Worm (Caenorhabditis elegans) whole organism, L1 larva: Measurements from ENCODE around the gene F20D6.12.

ENCODE experiments used
- C16A3.4 ChIP-seq: fragments of 150-350 bp; optimal IDR thresholded peaks from 2 replicates; lab custom pipeline; 2014; ENCODE audit warnings: missing biosample characterization, missing genetic modification characterization
- Y116A8C.19 ChIP-seq: sonication (generic microtip); optimal IDR thresholded peaks from 2 replicates; lab custom pipeline; 2016; ENCODE audit warnings: missing compliant biosample characterization, missing genetic modification characterization, borderline replicate concordance
- aha-1 ChIP-seq: fragments of 150-350 bp; optimal IDR thresholded peaks from 2 replicates; lab custom pipeline; 2014; ENCODE audit warnings: missing biosample characterization, missing genetic modification characterization
- aly-2 ChIP-seq: fragments of 150-350 bp; optimal IDR thresholded peaks from 2 replicates; lab custom pipeline; 2014; ENCODE audit warnings: missing biosample characterization, missing genetic modification characterization
- blmp-1 ChIP-seq: fragments of 150-350 bp; optimal IDR thresholded peaks from 2 replicates; lab custom pipeline; 2014; ENCODE audit warnings: missing biosample characterization, missing genetic modification characterization
- ceh-63 ChIP-seq: fragments of 200-800 bp; sonication (Bioruptor generic); optimal IDR thresholded peaks from 2 replicates; lab custom pipeline; 2018; ENCODE audit warnings: mild to moderate bottlenecking, missing genetic modification characterization, missing compliant biosample characterization
- ceh-8 ChIP-seq: fragments of 200-800 bp; sonication (Bioruptor generic); optimal IDR thresholded peaks from 2 replicates; lab custom pipeline; 2018; ENCODE audit warnings: mild to moderate bottlenecking, missing genetic modification characterization, moderate library complexity, missing compliant biosample characterization
- ceh-88 ChIP-seq: fragments of 200-800 bp; sonication (Bioruptor generic); IDR thresholded peaks from 2 replicates; pipeline ENCODE4 v1.3.6; 2022; ENCODE audit warnings: missing genetic modification characterization, missing compliant biosample characterization
- ces-1 ChIP-seq: fragments of 150-350 bp; optimal IDR thresholded peaks from 2 replicates; lab custom pipeline; 2014; ENCODE audit warnings: missing biosample characterization, missing genetic modification reagents, missing genetic modification characterization
- dsc-1 ChIP-seq: sonication (generic microtip); optimal IDR thresholded peaks from 2 replicates; lab custom pipeline; 2016; ENCODE audit warnings: mild to moderate bottlenecking, missing genetic modification characterization, missing compliant biosample characterization
- efl-1 ChIP-seq, 4 experiments: fragments of 150-350 bp; optimal IDR thresholded peaks in 3 of 4; peaks in 1 of 4; 1 replicate in 1 of 4; 2 replicates in 3 of 4; lab custom pipeline; 2014; ENCODE audit warnings: missing biosample characterization in 2 of 4, missing genetic modification characterization in 2 of 4, missing genetic modification reagents in 2 of 4
- egl-13 ChIP-seq: sonication (generic microtip); optimal IDR thresholded peaks from 2 replicates; lab custom pipeline; 2016; ENCODE audit warnings: missing genotype, missing genetic modification reagents, missing genetic modification characterization, missing compliant biosample characterization
- egl-27 ChIP-seq, 2 experiments: fragments of 150-350 bp in 1 of 2; sonication (generic microtip); optimal IDR thresholded peaks; 3 replicates each; lab custom pipeline; 2017 to 2018; ENCODE audit warnings: missing biosample characterization in 2 of 2, missing genetic modification characterization in 2 of 2, missing genetic modification reagents in 2 of 2
- fkh-10 ChIP-seq: sonication (generic microtip); optimal IDR thresholded peaks from 2 replicates; lab custom pipeline; 2017; ENCODE audit warnings: missing biosample characterization, missing genetic modification reagents, missing genetic modification characterization
- fkh-4 ChIP-seq: sonication (generic microtip); optimal IDR thresholded peaks from 2 replicates; lab custom pipeline; 2016; ENCODE audit warnings: missing compliant biosample characterization, missing genetic modification characterization, borderline replicate concordance
- hlh-17 ChIP-seq: fragments of 200-800 bp; sonication (Bioruptor generic); optimal IDR thresholded peaks from 2 replicates; lab custom pipeline; 2018; ENCODE audit warnings: missing genetic modification characterization, mild to moderate bottlenecking, missing compliant biosample characterization, moderate library complexity, borderline replicate concordance
- hlh-4 ChIP-seq: sonication (generic microtip); optimal IDR thresholded peaks from 2 replicates; lab custom pipeline; 2016; ENCODE audit warnings: mild to moderate bottlenecking, missing genetic modification characterization, missing compliant biosample characterization
- jun-1 ChIP-seq: fragments of 150-350 bp; optimal IDR thresholded peaks from 2 replicates; lab custom pipeline; 2014; ENCODE audit warnings: missing biosample characterization, missing genetic modification reagents, missing genetic modification characterization
- lin-13 ChIP-seq: fragments of 150-350 bp; optimal IDR thresholded peaks from 2 replicates; lab custom pipeline; 2014; ENCODE audit warnings: missing biosample characterization, missing genetic modification reagents, missing genetic modification characterization
- lin-14 ChIP-seq: fragments of 200-800 bp; sonication (Bioruptor generic); optimal IDR thresholded peaks from 2 replicates; lab custom pipeline; 2018; ENCODE audit warnings: mild to moderate bottlenecking, missing genetic modification characterization, moderate library complexity, missing compliant biosample characterization
- lin-15B ChIP-seq: fragments of 150-350 bp; sonication (generic microtip); optimal IDR thresholded peaks from 3 replicates; lab custom pipeline; 2014; ENCODE audit warnings: missing biosample characterization, missing genetic modification characterization
- lin-35 ChIP-seq, 2 experiments: fragments of 150-350 bp; optimal IDR thresholded peaks; 2 replicates each; lab custom pipeline; 2014; ENCODE audit warnings: missing biosample characterization in 2 of 2, missing genetic modification characterization in 2 of 2, missing genetic modification reagents in 2 of 2
- lin-39 ChIP-seq: fragments of 150-350 bp; optimal IDR thresholded peaks from 2 replicates; lab custom pipeline; 2014; ENCODE audit warnings: missing biosample characterization, missing genetic modification reagents, missing genetic modification characterization
- lir-3 ChIP-seq: sonication (generic microtip); optimal IDR thresholded peaks from 2 replicates; lab custom pipeline; 2016; ENCODE audit warnings: mild to moderate bottlenecking, missing genetic modification characterization, moderate library complexity, missing compliant biosample characterization; ENCODE audit not compliant: poor library complexity
- mab-9 ChIP-seq: fragments of 200-800 bp; sonication (Bioruptor generic); IDR thresholded peaks from 2 replicates; pipeline ENCODE4 v1.3.6; 2022; ENCODE audit warnings: missing genetic modification reagents, missing genetic modification characterization, missing compliant biosample characterization
- mef-2 ChIP-seq: fragments of 150-350 bp; optimal IDR thresholded peaks from 2 replicates; lab custom pipeline; 2014; ENCODE audit warnings: missing biosample characterization, missing genetic modification characterization
- nhr-11 ChIP-seq: fragments of 150-350 bp; optimal IDR thresholded peaks from 2 replicates; lab custom pipeline; 2014; ENCODE audit warnings: missing biosample characterization, missing genetic modification characterization
- nhr-12 ChIP-seq: sonication (generic microtip); optimal IDR thresholded peaks from 2 replicates; lab custom pipeline; 2017; ENCODE audit warnings: missing biosample characterization, missing genetic modification characterization
- nhr-19 ChIP-seq: fragments of 200-800 bp; sonication (Bioruptor generic); conservative IDR thresholded peaks from 2 replicates; pipeline ENCODE4 v1.3.6; 2022; ENCODE audit warnings: missing genetic modification characterization, missing compliant biosample characterization
- nhr-20 ChIP-seq: sonication (generic microtip); optimal IDR thresholded peaks from 2 replicates; lab custom pipeline; 2016; ENCODE audit warnings: mild to moderate bottlenecking, missing genetic modification characterization, missing compliant biosample characterization
- nhr-237 ChIP-seq: fragments of 150-350 bp; optimal IDR thresholded peaks from 2 replicates; lab custom pipeline; 2014; ENCODE audit warnings: missing biosample characterization, missing genetic modification characterization
- nhr-47 ChIP-seq: sonication (generic microtip); optimal IDR thresholded peaks from 2 replicates; lab custom pipeline; 2016; ENCODE audit warnings: mild to moderate bottlenecking, missing genetic modification characterization, moderate library complexity, missing compliant biosample characterization
- nhr-76 ChIP-seq: sonication (generic microtip); optimal IDR thresholded peaks from 2 replicates; lab custom pipeline; 2017; ENCODE audit warnings: missing biosample characterization, missing genetic modification characterization
- nhr-77 ChIP-seq: fragments of 150-350 bp; optimal IDR thresholded peaks from 2 replicates; lab custom pipeline; 2014; ENCODE audit warnings: missing biosample characterization, missing genetic modification characterization
- pag-3 ChIP-seq: sonication (generic microtip); optimal IDR thresholded peaks from 2 replicates; lab custom pipeline; 2017; ENCODE audit warnings: missing genetic modification characterization, mild to moderate bottlenecking, missing compliant biosample characterization, antibody characterized with exemption, borderline replicate concordance; ENCODE audit not compliant: insufficient read depth
- pqm-1 ChIP-seq: sonication (generic microtip); optimal IDR thresholded peaks from 3 replicates; lab custom pipeline; 2017; ENCODE audit warnings: missing biosample characterization, missing genetic modification characterization
- rnt-1 ChIP-seq: sonication (generic microtip); optimal IDR thresholded peaks from 2 replicates; lab custom pipeline; 2016; ENCODE audit warnings: mild to moderate bottlenecking, missing genetic modification characterization, moderate library complexity, missing compliant biosample characterization
- skn-1 ChIP-seq: fragments of 150-350 bp; optimal IDR thresholded peaks from 2 replicates; lab custom pipeline; 2014; ENCODE audit warnings: missing biosample characterization, missing genetic modification characterization
- snpc-4 ChIP-seq: fragments of 150-350 bp; optimal IDR thresholded peaks from 2 replicates; lab custom pipeline; 2014; ENCODE audit warnings: missing biosample characterization, missing genetic modification characterization
- sup-37 ChIP-seq: fragments of 200-800 bp; sonication (Bioruptor generic); optimal IDR thresholded peaks from 2 replicates; lab custom pipeline; 2018; ENCODE audit warnings: mild to moderate bottlenecking, missing genetic modification characterization, missing compliant biosample characterization
- swsn-7 ChIP-seq: sonication (generic microtip); optimal IDR thresholded peaks from 2 replicates; lab custom pipeline; 2016; ENCODE audit warnings: missing genetic modification characterization, missing compliant biosample characterization
- tbx-2 ChIP-seq: sonication (generic microtip); optimal IDR thresholded peaks from 2 replicates; lab custom pipeline; 2016; ENCODE audit warnings: missing genetic modification characterization, missing compliant biosample characterization
- unc-130 ChIP-seq: fragments of 150-350 bp; optimal IDR thresholded peaks from 2 replicates; lab custom pipeline; 2017; ENCODE audit warnings: missing biosample characterization, missing genetic modification characterization, inconsistent platforms
- unc-62 ChIP-seq: fragments of 150-350 bp; optimal IDR thresholded peaks from 2 replicates; lab custom pipeline; 2014; ENCODE audit warnings: missing biosample characterization, missing genetic modification reagents, missing genetic modification characterization
- unc-86 ChIP-seq: sonication (generic microtip); optimal IDR thresholded peaks from 2 replicates; lab custom pipeline; 2016; ENCODE audit warnings: missing genetic modification characterization, missing compliant biosample characterization
- unc-98 ChIP-seq: fragments of 200-800 bp; sonication (Bioruptor generic); IDR thresholded peaks from 2 replicates; pipeline ENCODE4 v1.3.6; 2022; ENCODE audit warnings: missing genetic modification characterization, missing compliant biosample characterization
- zag-1 ChIP-seq: fragments of 150-350 bp; optimal IDR thresholded peaks from 2 replicates; lab custom pipeline; 2014; ENCODE audit warnings: missing biosample characterization, missing genetic modification characterization
- zip-4 ChIP-seq: fragments of 200-800 bp; sonication (Bioruptor generic); optimal IDR thresholded peaks from 2 replicates; lab custom pipeline; 2018; ENCODE audit warnings: mild to moderate bottlenecking, missing genetic modification characterization, moderate library complexity, missing compliant biosample characterization
- ztf-11 ChIP-seq, 2 experiments: sonication (generic microtip); optimal IDR thresholded peaks; 2 replicates each; lab custom pipeline; 2016 to 2017; ENCODE audit warnings: missing genetic modification characterization in 2 of 2, missing biosample characterization in 1 of 2, missing compliant biosample characterization in 1 of 2
- ztf-4 ChIP-seq: fragments of 150-350 bp; optimal IDR thresholded peaks from 2 replicates; lab custom pipeline; 2014; ENCODE audit warnings: missing biosample characterization, missing genetic modification characterization

The F20D6.12 gene

DNA sequence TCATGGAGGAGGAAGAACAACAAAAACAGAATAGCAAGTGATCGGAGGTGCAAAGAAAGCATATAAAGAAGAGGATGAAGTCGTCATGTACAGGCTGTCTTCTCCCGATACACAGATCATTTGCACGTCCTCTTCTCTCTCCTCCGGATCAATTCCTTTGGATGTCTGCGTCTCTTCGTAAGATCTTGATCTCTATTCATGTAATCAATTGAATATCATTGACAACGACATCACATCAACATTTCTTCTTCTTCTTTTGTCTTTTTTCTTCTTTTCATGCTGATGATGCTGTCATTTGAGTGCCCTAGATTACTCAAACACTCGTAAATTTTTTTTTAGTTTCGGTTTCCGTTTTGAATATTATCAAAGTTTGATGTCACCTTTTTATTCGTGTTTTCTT, 48.4 kb upstream of the F20D6.12 start, which contains the start of gene rol-3 (continued):
- no peak for TF ChIP-seq ztf-11 (tag; optimal IDR thresholded peaks at IDR 0.05; lab: Kevin White, UChicago)
- TF ChIP-seq jun-1 = no peak
- no peak for TF ChIP-seq swsn-7
- TF ChIP-seq mef-2 (tag; lab: Kevin White, UChicago) = no peak
- no peak for TF ChIP-seq nhr-77 (tag; lab: Kevin White, UChicago)
- TF ChIP-seq mab-9 (GFP tag; lab: Robert Waterston, UW) = no peak
- TF ChIP-seq nhr-47 = no peak
- no peak for TF ChIP-seq skn-1 (tag; lab: Kevin White, UChicago)
- TF ChIP-seq nhr-11 (tag; lab: Kevin White, UChicago) = no peak
- TF ChIP-seq tbx-2 (tag; lab: Kevin White, UChicago) = no peak
- TF ChIP-seq lin-35 (GFP tag; optimal IDR thresholded peaks at IDR 0.05; lab: Kevin White, UChicago) = peak in 1 of 2 experiments; percentile 23
- TF ChIP-seq snpc-4 (tag; lab: Kevin White, UChicago) = no peak
- no peak for TF ChIP-seq unc-62 (GFP tag; lab: Kevin White, UChicago)
- TF ChIP-seq nhr-19 (GFP tag; lab: Robert Waterston, UW) = no peak
- no peak for TF ChIP-seq egl-13 (tag; lab: Kevin White, UChicago)
- no peak for TF ChIP-seq hlh-4 (tag; lab: Kevin White, UChicago)
- peak; percentile 42 for TF ChIP-seq blmp-1 (tag; lab: Kevin White, UChicago)
- TF ChIP-seq lin-13 (GFP tag; lab: Kevin White, UChicago) = no peak
- no peak for TF ChIP-seq lin-14 (GFP tag; lab: Kevin White, UChicago)
- no peak for TF ChIP-seq rnt-1 (tag; lab: Kevin White, UChicago)
- no peak for TF ChIP-seq lin-39
- TF ChIP-seq egl-27 (tag; optimal IDR thresholded peaks at IDR 0.05; lab: Kevin White, UChicago) = no peak
- no peak for TF ChIP-seq hlh-17
- TF ChIP-seq nhr-237 (tag; lab: Kevin White, UChicago) = no peak
- no peak for TF ChIP-seq C16A3.4 (tag; lab: Kevin White, UChicago)
- no peak for TF ChIP-seq pag-3
- no peak for TF ChIP-seq sup-37 (GFP tag; lab: Kevin White, UChicago)
- no peak for TF ChIP-seq aly-2 (tag; lab: Kevin White, UChicago)
- TF ChIP-seq nhr-20 (tag; lab: Kevin White, UChicago) = peak; percentile 16
- no peak for TF ChIP-seq nhr-76
- TF ChIP-seq nhr-12 = no peak
- TF ChIP-seq zag-1 (tag; lab: Kevin White, UChicago) = no peak
- no peak for TF ChIP-seq efl-1 (optimal IDR thresholded peaks at IDR 0.05; lab: Kevin White, UChicago)
- TF ChIP-seq efl-1 (GFP tag; optimal IDR thresholded peaks at IDR 0.05 in 1 of 2; lab: Kevin White, UChicago) = peak in 1 of 2 experiments; percentile 80
- TF ChIP-seq ztf-4 = no peak
- no peak for TF ChIP-seq unc-98 (GFP tag; lab: Robert Waterston, UW)
- no peak for TF ChIP-seq unc-130 (tag; lab: Kevin White, UChicago)
- no peak for TF ChIP-seq aha-1 (tag; lab: Kevin White, UChicago)
- TF ChIP-seq, all 84 proteins: peak for 9

DNA sequence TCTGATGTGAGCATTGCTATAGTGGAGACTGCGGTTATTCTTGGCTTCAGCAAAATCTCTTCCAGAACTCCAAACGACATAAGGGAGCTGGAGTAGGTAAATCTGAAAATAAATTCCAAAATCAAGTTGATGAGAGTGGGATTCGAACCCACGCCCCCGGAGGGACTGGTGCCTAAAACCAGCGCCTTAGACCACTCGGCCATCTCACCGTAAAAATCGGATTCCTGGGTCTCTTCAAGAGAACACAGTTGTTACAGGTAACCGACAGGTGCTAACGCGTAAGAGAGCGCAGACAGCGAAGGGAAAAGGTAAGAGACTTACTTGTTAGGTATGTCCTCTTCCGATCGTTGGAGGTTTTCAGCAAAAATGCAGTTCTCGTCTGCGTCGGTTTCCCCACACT, 45.4 kb upstream of the F20D6.12 start:
- TF ChIP-seq dsc-1 (no peak), lin-35 (GFP tag; optimal IDR thresholded peaks at IDR 0.05; lab: Kevin White, UChicago) (peak; percentile 16 to 77), Y116A8C.19 (tag; lab: Kevin White, UChicago) (no peak), ceh-63 (GFP tag; lab: Kevin White, UChicago) (no peak), lir-3 (tag; lab: Kevin White, UChicago) (no peak), zip-4 (GFP tag; lab: Kevin White, UChicago) (no peak), C16A3.4 (tag; lab: Kevin White, UChicago) (peak; percentile 46), ceh-88 (GFP tag; lab: Robert Waterston, UW) (no peak), hlh-4 (tag; lab: Kevin White, UChicago) (no peak), ztf-11 (tag; optimal IDR thresholded peaks at IDR 0.05; lab: Kevin White, UChicago) (no peak), tbx-2 (tag; lab: Kevin White, UChicago) (no peak), unc-86 (no peak), fkh-4 (tag; lab: Kevin White, UChicago) (no peak), pag-3 (no peak), ces-1 (no peak), nhr-76 (no peak), mef-2 (tag; lab: Kevin White, UChicago) (no peak), blmp-1 (tag; lab: Kevin White, UChicago) (peak; percentile 38), aly-2 (tag; lab: Kevin White, UChicago) (no peak), lin-15B (tag; lab: Kevin White, UChicago) (no peak), nhr-11 (tag; lab: Kevin White, UChicago) (no peak), nhr-12 (no peak), pqm-1 (tag; lab: Kevin White, UChicago) (no peak), fkh-10 (no peak), lin-14 (GFP tag; lab: Kevin White, UChicago) (no peak), ceh-8 (GFP tag; lab: Kevin White, UChicago) (no peak)
